Fruit fly (Drosophila melanogaster): ENCODE data around the gene Trs23.

The Trs23 gene

dm6 chr2L:8697915-8698627 is 12.0 kb downstream of the Trs23 start:
- TF ChIP-seq ovo (GFP tag; optimal IDR thresholded peaks at IDR 0.05) (no peak), CG14711 (tag; optimal IDR thresholded peaks at IDR 0.05) (peak; percentile 9), CG12768 (GFP tag; optimal IDR thresholded peaks at IDR 0.05) (peak; percentile 9), CG33017 (tag; optimal IDR thresholded peaks at IDR 0.05) (peak; percentile 29), toe (GFP tag; optimal IDR thresholded peaks at IDR 0.05) (no peak), tj (GFP tag; optimal IDR thresholded peaks at IDR 0.05) (no peak), Clk (GFP tag; optimal IDR thresholded peaks at IDR 0.05) (no peak), Crg-1 (GFP tag; optimal IDR thresholded peaks at IDR 0.05) (no peak), pad (GFP tag; optimal IDR thresholded peaks at IDR 0.05) (peak; percentile 18), CG11617 (GFP tag; optimal IDR thresholded peaks at IDR 0.05) (no peak), bab1 (GFP tag; optimal IDR thresholded peaks at IDR 0.05) (no peak), kay (GFP tag; ENCODE audit: borderline replicate concordance) (peak; percentile 53), cnc (optimal IDR thresholded peaks at IDR 0.05) (peak; percentile 12 to 78), Hr96 (GFP tag; optimal IDR thresholded peaks at IDR 0.05) (peak; percentile 28), CG1620 (GFP tag; optimal IDR thresholded peaks at IDR 0.05) (no peak), cic (GFP tag; optimal IDR thresholded peaks at IDR 0.05) (peak; percentile 74), Mnt (GFP tag; optimal IDR thresholded peaks at IDR 0.05) (peak; percentile 13), CG7101 (tag; optimal IDR thresholded peaks at IDR 0.05) (no peak), CG7045 (GFP tag; optimal IDR thresholded peaks at IDR 0.05) (peak; percentile 46), CG5204 (GFP tag; optimal IDR thresholded peaks at IDR 0.05) (no peak)

dm6 chr2L:8699895-8700314 is 13.9 kb downstream of the Trs23 start:
- TF ChIP-seq CG7045 (GFP tag; optimal IDR thresholded peaks at IDR 0.05) (peak; percentile 51), CG7101 (tag; optimal IDR thresholded peaks at IDR 0.05) (peak; percentile 23), CG33017 (tag; optimal IDR thresholded peaks at IDR 0.05) (peak; percentile 48), tj (GFP tag; optimal IDR thresholded peaks at IDR 0.05) (peak; percentile 34), kay (GFP tag; ENCODE audit: borderline replicate concordance) (peak; percentile 99), CG11617 (GFP tag; optimal IDR thresholded peaks at IDR 0.05) (no peak), cnc (optimal IDR thresholded peaks at IDR 0.05) (no peak), toe (GFP tag; optimal IDR thresholded peaks at IDR 0.05) (no peak), Hr96 (GFP tag; optimal IDR thresholded peaks at IDR 0.05) (peak; percentile 43), Crg-1 (GFP tag; optimal IDR thresholded peaks at IDR 0.05) (no peak), ovo (GFP tag; optimal IDR thresholded peaks at IDR 0.05) (no peak), CG5204 (GFP tag; optimal IDR thresholded peaks at IDR 0.05) (no peak), bab1 (GFP tag; optimal IDR thresholded peaks at IDR 0.05) (peak; percentile 4), CG1620 (GFP tag; optimal IDR thresholded peaks at IDR 0.05) (peak; percentile 2), CG12768 (GFP tag; optimal IDR thresholded peaks at IDR 0.05) (peak; percentile 74), pad (GFP tag; optimal IDR thresholded peaks at IDR 0.05) (no peak), CG14711 (tag; optimal IDR thresholded peaks at IDR 0.05) (no peak), Clk (GFP tag; optimal IDR thresholded peaks at IDR 0.05) (no peak), cic (GFP tag; optimal IDR thresholded peaks at IDR 0.05) (peak; percentile 96), Mnt (GFP tag; optimal IDR thresholded peaks at IDR 0.05) (peak; percentile 56)

dm6 chr2L:8700870-8701616 is 15.0 kb downstream of the Trs23 start:
- TF ChIP-seq cnc (optimal IDR thresholded peaks at IDR 0.05) (peak in 1 of 2 experiments; percentile 6), cic (GFP tag; optimal IDR thresholded peaks at IDR 0.05) (peak; percentile 73), kay (GFP tag; ENCODE audit: borderline replicate concordance) (peak; percentile 74), CG7045 (GFP tag; optimal IDR thresholded peaks at IDR 0.05) (no peak), tj (GFP tag; optimal IDR thresholded peaks at IDR 0.05) (peak; percentile 84), toe (GFP tag; optimal IDR thresholded peaks at IDR 0.05) (no peak), Clk (GFP tag; optimal IDR thresholded peaks at IDR 0.05) (no peak)

dm6 chr2L:8702907-8703626 is 17.0 kb downstream of the Trs23 start:
- no peak for TF ChIP-seq CG7045 (GFP tag; optimal IDR thresholded peaks at IDR 0.05)
- no peak for TF ChIP-seq pad (GFP tag; optimal IDR thresholded peaks at IDR 0.05)
- TF ChIP-seq bab1 (GFP tag; optimal IDR thresholded peaks at IDR 0.05): no peak
- TF ChIP-seq CG14711 (tag; optimal IDR thresholded peaks at IDR 0.05): no peak
- TF ChIP-seq CG12768 (GFP tag; optimal IDR thresholded peaks at IDR 0.05): no peak
- no peak for TF ChIP-seq kay (GFP tag; ENCODE audit: borderline replicate concordance)
- TF ChIP-seq cic (GFP tag; optimal IDR thresholded peaks at IDR 0.05): no peak
- TF ChIP-seq CG5204 (GFP tag; optimal IDR thresholded peaks at IDR 0.05): no peak
- no peak for TF ChIP-seq Mnt (GFP tag; optimal IDR thresholded peaks at IDR 0.05)
- TF ChIP-seq Crg-1 (GFP tag; optimal IDR thresholded peaks at IDR 0.05): no peak
- no peak for TF ChIP-seq CG1620 (GFP tag; optimal IDR thresholded peaks at IDR 0.05)
